Fruit fly (Drosophila melanogaster) whole organism, embryonic: ENCODE results near the gene jagn.

ENCODE experiments used
- Aef1 ChIP-seq: fragments of 200-800 bp; sonication (Bioruptor generic); IDR thresholded peaks from 3 replicates; pipeline ENCODE4 v1.3.6; 2022; ENCODE audit warnings: missing biosample characterization, missing genetic modification characterization
- CG10209 ChIP-seq: fragments of 200-800 bp; sonication (Bioruptor generic); optimal IDR thresholded peaks from 3 replicates; lab custom pipeline; 2017; ENCODE audit warnings: missing biosample characterization, mild to moderate bottlenecking, missing genetic modification characterization, missing genetic modification reagents
- CG10267 ChIP-seq: fragments of 200-800 bp; sonication (Bioruptor generic); optimal IDR thresholded peaks from 2 replicates; lab custom pipeline; 2018; ENCODE audit warnings: missing biosample characterization, mild to moderate bottlenecking, missing genetic modification characterization, moderate library complexity
- CG13287 ChIP-seq: fragments of 200-800 bp; sonication (Bioruptor generic); IDR thresholded peaks from 2 replicates; pipeline ENCODE4 v1.3.6; 2022; ENCODE audit warnings: missing biosample characterization, missing genetic modification characterization; ENCODE audit not compliant: partially characterized antibody
- CG13296 ChIP-seq: fragments of 200-800 bp; sonication (Bioruptor generic); optimal IDR thresholded peaks from 3 replicates; lab custom pipeline; 2018; ENCODE audit warnings: missing biosample characterization, mild to moderate bottlenecking, missing genetic modification characterization
- CG15073 ChIP-seq: fragments of 200-800 bp; sonication (Bioruptor generic); optimal IDR thresholded peaks from 2 replicates; lab custom pipeline; 2016; ENCODE audit warnings: missing biosample characterization, missing genetic modification characterization
- CG15696 ChIP-seq: fragments of 200-800 bp; sonication (Bioruptor generic); optimal IDR thresholded peaks from 2 replicates; lab custom pipeline; 2019; ENCODE audit warnings: missing biosample characterization, mild to moderate bottlenecking, missing genetic modification characterization, moderate library complexity
- CG1603 ChIP-seq: fragments of 200-800 bp; sonication (Bioruptor generic); optimal IDR thresholded peaks from 2 replicates; lab custom pipeline; 2019; ENCODE audit warnings: missing biosample characterization, mild to moderate bottlenecking, missing genetic modification characterization, moderate library complexity
- CG16863 ChIP-seq: fragments of 200-800 bp; sonication (Bioruptor generic); optimal IDR thresholded peaks from 3 replicates; lab custom pipeline; 2016; ENCODE audit warnings: missing biosample characterization, missing genetic modification characterization
- CG18476 ChIP-seq: fragments of 200-800 bp; sonication (Bioruptor generic); optimal IDR thresholded peaks from 2 replicates; lab custom pipeline; 2016; ENCODE audit warnings: missing biosample characterization, mild to moderate bottlenecking, missing genetic modification characterization
- CG31365 ChIP-seq: fragments of 200-800 bp; sonication (Bioruptor generic); optimal IDR thresholded peaks from 2 replicates; lab custom pipeline; 2018; ENCODE audit warnings: missing biosample characterization, mild to moderate bottlenecking, missing genetic modification characterization
- CG31388 ChIP-seq: fragments of 200-800 bp; sonication (Bioruptor generic); optimal IDR thresholded peaks from 2 replicates; lab custom pipeline; 2016; ENCODE audit warnings: missing biosample characterization, missing genetic modification characterization
- CG33213 ChIP-seq: fragments of 200-800 bp; sonication (Bioruptor generic); optimal IDR thresholded peaks from 3 replicates; lab custom pipeline; 2016; ENCODE audit warnings: missing biosample characterization, missing genetic modification characterization
- CG43689 ChIP-seq: fragments of 200-800 bp; sonication (Bioruptor generic); IDR thresholded peaks from 2 replicates; pipeline ENCODE4 v1.3.6; 2022; ENCODE audit warnings: missing biosample characterization, missing genetic modification characterization
- CG5953 ChIP-seq: fragments of 200-800 bp; sonication (Bioruptor generic); IDR thresholded peaks from 2 replicates; pipeline ENCODE4 v1.3.6; 2022; ENCODE audit warnings: missing biosample characterization, missing genetic modification characterization
- CG7372 ChIP-seq: fragments of 200-800 bp; sonication (Bioruptor generic); IDR thresholded peaks from 2 replicates; pipeline ENCODE4 v1.3.6; 2022; ENCODE audit warnings: missing biosample characterization, missing genetic modification characterization
- D19A ChIP-seq: fragments of 200-800 bp; optimal IDR thresholded peaks from 3 replicates; lab custom pipeline; 2019; ENCODE audit warnings: missing biosample characterization, mild to moderate bottlenecking, missing genetic modification characterization, moderate library complexity
- Dbx ChIP-seq: fragments of 200-800 bp; sonication (Bioruptor generic); IDR thresholded peaks from 3 replicates; pipeline ENCODE4 v1.3.6; 2022; ENCODE audit warnings: missing biosample characterization, missing genetic modification characterization
- Dref ChIP-seq: fragments of 200-800 bp; sonication (Bioruptor generic); IDR thresholded peaks from 2 replicates; pipeline ENCODE4 v1.3.6; 2022; ENCODE audit warnings: missing biosample characterization, missing genetic modification characterization
- Fer3 ChIP-seq: fragments of 200-800 bp; sonication (Bioruptor generic); optimal IDR thresholded peaks from 2 replicates; lab custom pipeline; 2018; ENCODE audit warnings: missing biosample characterization, mild to moderate bottlenecking, missing genetic modification characterization, moderate library complexity
- HmgD ChIP-seq: fragments of 200-800 bp; sonication (Bioruptor generic); optimal IDR thresholded peaks from 3 replicates; lab custom pipeline; 2016; ENCODE audit warnings: missing biosample characterization, missing genetic modification characterization
- Hmr ChIP-seq: fragments of 200-800 bp; sonication (Bioruptor generic); optimal IDR thresholded peaks from 3 replicates; lab custom pipeline; 2017; ENCODE audit warnings: mild to moderate bottlenecking, missing biosample characterization, missing genetic modification reagents, missing genetic modification characterization
- Hr39 ChIP-seq: fragments of >200 bp; optimal IDR thresholded peaks from 2 replicates; lab custom pipeline; 2017
- Mad ChIP-seq: fragments of 200-800 bp; sonication (Bioruptor generic); optimal IDR thresholded peaks from 2 replicates; lab custom pipeline; 2016; ENCODE audit warnings: missing biosample characterization, missing genetic modification characterization
- Med ChIP-seq: fragments of 200-800 bp; sonication (Bioruptor generic); peaks from one replicate; lab custom pipeline; 2016; ENCODE audit warnings: missing biosample characterization, missing genetic modification characterization, mild to moderate bottlenecking, inconsistent platforms, moderate library complexity
- Nf-YC ChIP-seq: fragments of 200-800 bp; optimal IDR thresholded peaks from 3 replicates; lab custom pipeline; 2019; ENCODE audit warnings: missing biosample characterization, mild to moderate bottlenecking, missing genetic modification characterization, moderate library complexity
- Rx ChIP-seq: fragments of 200-800 bp; sonication (Bioruptor generic); IDR thresholded peaks from 2 replicates; pipeline ENCODE4 v1.3.6; 2022; ENCODE audit warnings: missing biosample characterization, missing genetic modification characterization
- Vsx1 ChIP-seq: fragments of 200-800 bp; sonication (Bioruptor generic); optimal IDR thresholded peaks from 2 replicates; lab custom pipeline; 2017; ENCODE audit warnings: missing biosample characterization, mild to moderate bottlenecking, missing genetic modification characterization, missing genetic modification reagents
- ato ChIP-seq: fragments of 200-800 bp; sonication (Bioruptor generic); IDR thresholded peaks from 2 replicates; pipeline ENCODE4 v1.3.6; 2022; ENCODE audit warnings: missing biosample characterization, missing genetic modification characterization; ENCODE audit not compliant: partially characterized antibody
- chn ChIP-seq: fragments of 200-800 bp; sonication (Bioruptor generic); optimal IDR thresholded peaks from 2 replicates; lab custom pipeline; 2016; ENCODE audit warnings: missing biosample characterization, missing genetic modification characterization
- crc ChIP-seq: fragments of 200-800 bp; sonication (Bioruptor generic); optimal IDR thresholded peaks from 2 replicates; lab custom pipeline; 2016; ENCODE audit warnings: missing biosample characterization, missing genetic modification characterization
- dan ChIP-seq: fragments of 200-800 bp; sonication (Bioruptor generic); IDR thresholded peaks from 2 replicates; pipeline ENCODE4 v1.3.6; 2022; ENCODE audit warnings: missing biosample characterization, missing genetic modification characterization
- dimm ChIP-seq: fragments of 200-800 bp; sonication (Bioruptor generic); IDR thresholded peaks from 2 replicates; pipeline ENCODE4 v1.3.6; 2022; ENCODE audit warnings: missing biosample characterization, missing genetic modification characterization
- ewg ChIP-seq: fragments of 200-800 bp; sonication (Bioruptor generic); optimal IDR thresholded peaks from 3 replicates; lab custom pipeline; 2017; ENCODE audit warnings: mild to moderate bottlenecking, missing biosample characterization, missing genetic modification reagents, missing genetic modification characterization
- gem ChIP-seq: fragments of 200-800 bp; sonication (Bioruptor generic); optimal IDR thresholded peaks from 2 replicates; lab custom pipeline; 2019; ENCODE audit warnings: missing biosample characterization, mild to moderate bottlenecking, missing genetic modification characterization, moderate library complexity
- gt ChIP-seq: fragments of 200-800 bp; sonication (Bioruptor generic); IDR thresholded peaks from 2 replicates; pipeline ENCODE4 v1.3.6; 2022; ENCODE audit warnings: missing biosample characterization, missing genetic modification characterization
- ham ChIP-seq: fragments of 200-800 bp; sonication (Bioruptor generic); IDR thresholded peaks from 2 replicates; pipeline ENCODE4 v1.3.6; 2022; ENCODE audit warnings: missing biosample characterization, missing genetic modification characterization
- kni ChIP-seq: fragments of 200-800 bp; sonication (Bioruptor generic); optimal IDR thresholded peaks from 3 replicates; lab custom pipeline; 2017; ENCODE audit warnings: mild to moderate bottlenecking, missing biosample characterization, missing genetic modification reagents, missing genetic modification characterization
- luna ChIP-seq: fragments of 200-800 bp; sonication (Bioruptor generic); optimal IDR thresholded peaks from 2 replicates; lab custom pipeline; 2016; ENCODE audit warnings: missing biosample characterization, missing genetic modification characterization
- p53 ChIP-seq: fragments of 200-800 bp; sonication (Bioruptor generic); optimal IDR thresholded peaks from 2 replicates; lab custom pipeline; 2016; ENCODE audit warnings: missing biosample characterization, missing genetic modification characterization
- phol ChIP-seq: fragments of 200-800 bp; sonication (Bioruptor generic); optimal IDR thresholded peaks from 3 replicates; lab custom pipeline; 2018; ENCODE audit warnings: missing biosample characterization, mild to moderate bottlenecking, missing genetic modification characterization, moderate library complexity
- psq ChIP-seq: fragments of 200-800 bp; sonication (Bioruptor generic); optimal IDR thresholded peaks from 2 replicates; lab custom pipeline; 2017; ENCODE audit warnings: missing biosample characterization, missing genetic modification characterization
- seq ChIP-seq: fragments of 200-800 bp; sonication (Bioruptor generic); IDR thresholded peaks from 2 replicates; pipeline ENCODE4 v1.3.6; 2022; ENCODE audit warnings: missing biosample characterization, missing genetic modification characterization
- sim ChIP-seq: fragments of 200-800 bp; sonication (Bioruptor generic); IDR thresholded peaks from 2 replicates; pipeline ENCODE4 v1.3.6; 2022; ENCODE audit warnings: missing biosample characterization, missing genetic modification characterization
- slou ChIP-seq: fragments of 200-800 bp; sonication (Bioruptor generic); optimal IDR thresholded peaks from 3 replicates; lab custom pipeline; 2016; ENCODE audit warnings: missing biosample characterization, missing genetic modification characterization
- so ChIP-seq: fragments of 200-800 bp; sonication (Bioruptor generic); IDR thresholded peaks from 3 replicates; pipeline ENCODE4 v1.3.6; 2022; ENCODE audit warnings: missing biosample characterization, missing genetic modification characterization
- sob ChIP-seq: fragments of 200-800 bp; sonication (Bioruptor generic); IDR thresholded peaks from 2 replicates; pipeline ENCODE4 v1.3.6; 2022; ENCODE audit warnings: missing biosample characterization, missing genetic modification characterization
- ssp ChIP-seq: fragments of 200-800 bp; sonication (Bioruptor generic); IDR thresholded peaks from 2 replicates; pipeline ENCODE4 v1.3.6; 2022; ENCODE audit warnings: missing biosample characterization, missing genetic modification characterization
- stc ChIP-seq: fragments of 200-800 bp; sonication (Bioruptor generic); IDR thresholded peaks from 2 replicates; pipeline ENCODE4 v1.3.6; 2022; ENCODE audit warnings: missing biosample characterization, missing genetic modification characterization
- tap ChIP-seq: fragments of 200-800 bp; optimal IDR thresholded peaks from 3 replicates; lab custom pipeline; 2019; ENCODE audit warnings: missing biosample characterization, mild to moderate bottlenecking, missing genetic modification characterization, moderate library complexity
- wor ChIP-seq: fragments of 200-800 bp; sonication (Bioruptor generic); IDR thresholded peaks from 2 replicates; pipeline ENCODE4 v1.3.6; 2022; ENCODE audit warnings: missing biosample characterization, missing genetic modification characterization
- zen ChIP-seq: fragments of 200-800 bp; sonication (Bioruptor generic); optimal IDR thresholded peaks from 3 replicates; lab custom pipeline; 2018; ENCODE audit warnings: missing biosample characterization, mild to moderate bottlenecking, missing genetic modification characterization, moderate library complexity

The jagn gene

DNA sequence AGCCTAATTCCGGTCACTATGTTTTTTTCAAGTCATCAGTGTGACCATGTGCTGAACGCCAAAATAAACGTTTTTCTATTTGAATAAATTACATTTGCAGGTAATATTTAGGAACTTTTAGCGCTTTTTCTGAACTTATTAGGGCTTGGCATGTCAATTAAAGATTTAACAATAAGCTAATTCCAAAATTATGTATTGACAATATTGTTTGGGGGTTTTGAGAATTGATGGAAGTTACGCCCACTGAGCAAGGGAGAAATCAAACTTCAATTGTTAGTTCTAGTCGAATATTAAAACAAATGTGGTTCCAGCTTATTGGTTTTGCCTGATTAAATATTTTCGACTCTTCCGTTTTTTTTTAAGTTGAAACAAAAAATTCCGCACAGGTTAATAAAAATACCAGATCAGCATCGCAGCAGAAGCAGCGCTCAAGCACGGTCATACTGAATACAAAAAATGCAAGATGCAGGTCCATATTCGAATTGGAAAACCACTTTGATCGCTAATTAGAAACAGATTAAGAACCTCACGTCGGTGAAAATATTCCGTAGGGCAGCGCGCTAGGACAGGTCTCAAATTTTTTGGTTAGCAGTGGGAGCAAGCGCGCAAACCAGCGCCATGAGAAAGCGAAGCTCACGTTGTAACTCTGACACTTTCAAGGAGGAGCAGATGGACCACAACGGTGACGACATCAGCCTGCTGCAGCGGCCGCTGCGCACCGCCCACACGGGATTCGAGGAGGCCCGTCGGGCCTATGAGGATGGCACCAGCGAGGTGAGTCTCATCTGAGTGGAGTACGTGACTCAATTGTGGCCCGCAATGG, 15.4 kb downstream of the jagn start, which contains the start of the genes PSMG1 and CG10979 (continued):
- peak; percentile 57 for TF ChIP-seq CG10267 (tag; lab: Kevin White, UChicago)
- no peak for TF ChIP-seq HmgD (GFP tag; lab: Kevin White, UChicago)
- no peak for TF ChIP-seq wor (GFP tag; lab: Robert Waterston, UW)
- no peak for TF ChIP-seq dimm (GFP tag; lab: Robert Waterston, UW)
- no peak for TF ChIP-seq CG5953
- no peak for TF ChIP-seq CG18476 (GFP tag; lab: Kevin White, UChicago)
- no peak for TF ChIP-seq gt
- TF ChIP-seq Hr39 (lab: Kevin White, UChicago), result no peak
- no peak for TF ChIP-seq CG15696 (tag; lab: Kevin White, UChicago)
- TF ChIP-seq kni (GFP tag; lab: Kevin White, UChicago), result no peak
- TF ChIP-seq so (GFP tag; lab: Robert Waterston, UW), result no peak
- peak; percentile 65 for TF ChIP-seq Med (GFP tag; lab: Kevin White, UChicago)
- no peak for TF ChIP-seq luna (GFP tag; lab: Kevin White, UChicago)
- TF ChIP-seq sim (GFP tag; lab: Robert Waterston, UW), result no peak
- TF ChIP-seq Rx (GFP tag; lab: Robert Waterston, UW), result no peak
- TF ChIP-seq ham, result no peak
- no peak for TF ChIP-seq CG15073
- no peak for TF ChIP-seq CG7372 (GFP tag; lab: Robert Waterston, UW)
- TF ChIP-seq CG33213 (GFP tag; lab: Kevin White, UChicago), result no peak
- no peak for TF ChIP-seq seq (GFP tag; lab: Robert Waterston, UW)
- no peak for TF ChIP-seq D19A (tag; lab: Kevin White, UChicago)
- TF ChIP-seq chn (GFP tag; lab: Kevin White, UChicago), result no peak
- no peak for TF ChIP-seq CG31388
- TF ChIP-seq Mad, result no peak
- no peak for TF ChIP-seq Aef1
- TF ChIP-seq p53 (GFP tag; lab: Kevin White, UChicago), result no peak
- peak; percentile 42 for TF ChIP-seq phol
- TF ChIP-seq psq (GFP tag; lab: Kevin White, UChicago), result no peak
- no peak for TF ChIP-seq ewg (GFP tag; lab: Kevin White, UChicago)
- no peak for TF ChIP-seq tap (tag; lab: Kevin White, UChicago)
- TF ChIP-seq zen (tag; lab: Kevin White, UChicago), result peak; percentile 65
- no peak for TF ChIP-seq Nf-YC
- TF ChIP-seq Dref (GFP tag; lab: Robert Waterston, UW), result no peak
- no peak for TF ChIP-seq Fer3 (tag; lab: Kevin White, UChicago)
- TF ChIP-seq dan (GFP tag; lab: Robert Waterston, UW), result no peak
- TF ChIP-seq CG1603 (tag; lab: Kevin White, UChicago), result no peak
- no peak for TF ChIP-seq Hmr (GFP tag; lab: Kevin White, UChicago)
- no peak for TF ChIP-seq stc (GFP tag; lab: Robert Waterston, UW)
- TF ChIP-seq crc (GFP tag; lab: Kevin White, UChicago), result no peak
- TF ChIP-seq CG43689, result no peak
- no peak for TF ChIP-seq ssp (GFP tag; lab: Robert Waterston, UW)
- TF ChIP-seq CG10209 (GFP tag; lab: Kevin White, UChicago), result no peak
- TF ChIP-seq CG13296, result no peak
- no peak for TF ChIP-seq gem (tag; lab: Kevin White, UChicago)
- no peak for TF ChIP-seq CG16863
- TF ChIP-seq CG13287 (GFP tag; lab: Robert Waterston, UW), result no peak
- TF ChIP-seq CG31365 (tag; lab: Kevin White, UChicago), result no peak
- no peak for TF ChIP-seq Dbx
- TF ChIP-seq Vsx1 (GFP tag; lab: Kevin White, UChicago), result no peak
- no peak for TF ChIP-seq slou (GFP tag; lab: Kevin White, UChicago)
- TF ChIP-seq ato, result no peak
- no peak for TF ChIP-seq sob (GFP tag; lab: Robert Waterston, UW)
